In genomic region chr3L:7356386-7357117, dm6 we compare ENCODE assay signal across 3 fruit fly cellular contexts.
TF ChIP-seq lines count a peak whose summit lies in the region.

Gene CTCF, minus strand, starts transcription at chr3L:7356713.

TF ChIP-seq in whole organism, adult, 20 proteins besides CTCF, POLR2A, EP300 and RAD21 (continued from another document):
- TF ChIP-seq kay (GFP tag; lab: Kevin White, UChicago; ENCODE audit: borderline replicate concordance): no peak

TF ChIP-seq in whole organism, embryonic, 481 proteins besides CTCF, POLR2A, EP300 and RAD21 (continued from another document and continues in another):
- TF ChIP-seq CG5180 (GFP tag; optimal IDR thresholded peaks at IDR 0.05; lab: Kevin White, UChicago): no peak
- TF ChIP-seq pfk (GFP tag; optimal IDR thresholded peaks at IDR 0.05; lab: Kevin White, UChicago): peak; percentile 16
- TF ChIP-seq nom (GFP tag; optimal IDR thresholded peaks at IDR 0.05; lab: Kevin White, UChicago): no peak
- peak; percentile 43 for TF ChIP-seq NC2α (GFP tag; optimal IDR thresholded peaks at IDR 0.05; lab: Kevin White, UChicago)
- peak; percentile 41 for TF ChIP-seq D19A (tag; optimal IDR thresholded peaks at IDR 0.05; lab: Kevin White, UChicago)
- TF ChIP-seq Pdp1 (GFP tag; optimal IDR thresholded peaks at IDR 0.05; lab: Kevin White, UChicago): peak; percentile 33 to 36
- TF ChIP-seq sug (tag; optimal IDR thresholded peaks at IDR 0.05; lab: Kevin White, UChicago): peak; percentile 47
- peak; percentile 64 for TF ChIP-seq sd (tag; optimal IDR thresholded peaks at IDR 0.05; lab: Kevin White, UChicago)
- TF ChIP-seq Ets65A (GFP tag; lab: Kevin White, UChicago): peak; percentile 91
- TF ChIP-seq CG8290 (GFP tag; optimal IDR thresholded peaks at IDR 0.05; lab: Kevin White, UChicago): peak; percentile 59
- TF ChIP-seq CG8290 (tag; optimal IDR thresholded peaks at IDR 0.05; lab: Kevin White, UChicago): peak in 1 of 2 experiments; percentile 55
- TF ChIP-seq ase (GFP tag; IDR thresholded peaks at IDR 0.05; lab: Robert Waterston, UW): 0 out of 3 replicates have a peak, but pooled peaks have one; percentile 38
- TF ChIP-seq NK7.1 (GFP tag; optimal IDR thresholded peaks at IDR 0.05; lab: Kevin White, UChicago): peak; percentile 20
- TF ChIP-seq disco-r (GFP tag; optimal IDR thresholded peaks at IDR 0.05; lab: Kevin White, UChicago): no peak
- TF ChIP-seq Xrp1 (GFP tag; IDR thresholded peaks at IDR 0.05; lab: Robert Waterston, UW): peak; percentile 33
- TF ChIP-seq MESR4 (GFP tag; optimal IDR thresholded peaks at IDR 0.05; lab: Kevin White, UChicago): peak; percentile 76
- peak; percentile 31 for TF ChIP-seq az2 (GFP tag; optimal IDR thresholded peaks at IDR 0.05; lab: Kevin White, UChicago)
- peak; percentile 41 for TF ChIP-seq Dad (GFP tag; optimal IDR thresholded peaks at IDR 0.05; lab: Kevin White, UChicago)
- peak; percentile 83 for TF ChIP-seq Dll (GFP tag; IDR thresholded peaks at IDR 0.05; lab: Robert Waterston, UW; ENCODE audit: partially characterized antibody)
- 0 out of 2 replicates have a peak, but pooled peaks have one; percentile 6 for TF ChIP-seq CG3847 (GFP tag; IDR thresholded peaks at IDR 0.05; lab: Robert Waterston, UW)
- peak; percentile 21 for TF ChIP-seq repo (GFP tag; optimal IDR thresholded peaks at IDR 0.05; lab: Kevin White, UChicago)
- TF ChIP-seq Ets97D (GFP tag; optimal IDR thresholded peaks at IDR 0.05; lab: Kevin White, UChicago): peak; percentile 70
- no peak for TF ChIP-seq fu2 (GFP tag; optimal IDR thresholded peaks at IDR 0.05; lab: Kevin White, UChicago)
- peak; percentile 38 for TF ChIP-seq lbe (GFP tag; optimal IDR thresholded peaks at IDR 0.05; lab: Kevin White, UChicago)
- TF ChIP-seq CG17829 (tag; optimal IDR thresholded peaks at IDR 0.05; lab: Kevin White, UChicago): peak; percentile 72
- TF ChIP-seq luna (GFP tag; optimal IDR thresholded peaks at IDR 0.05; lab: Kevin White, UChicago): no peak
- no peak for TF ChIP-seq hth (optimal IDR thresholded peaks at IDR 0.05; lab: Kevin White, UChicago)
- TF ChIP-seq CG9727 (GFP tag; optimal IDR thresholded peaks at IDR 0.05; lab: Kevin White, UChicago): peak; percentile 55
- peak; percentile 37 for TF ChIP-seq CG13296 (GFP tag; optimal IDR thresholded peaks at IDR 0.05; lab: Kevin White, UChicago)
- peak; percentile 9 for TF ChIP-seq CG1792 (GFP tag; optimal IDR thresholded peaks at IDR 0.05; lab: Kevin White, UChicago)
- no peak for TF ChIP-seq sob (GFP tag; IDR thresholded peaks at IDR 0.05; lab: Robert Waterston, UW)
- peak; percentile 56 for TF ChIP-seq mirr (GFP tag; optimal IDR thresholded peaks at IDR 0.05; lab: Kevin White, UChicago)
- TF ChIP-seq Sox102F (GFP tag; optimal IDR thresholded peaks at IDR 0.05; lab: Kevin White, UChicago): peak; percentile 57
- peak; percentile 4 for TF ChIP-seq ind (GFP tag; optimal IDR thresholded peaks at IDR 0.05; lab: Kevin White, UChicago)
- TF ChIP-seq pum (GFP tag; optimal IDR thresholded peaks at IDR 0.05; lab: Kevin White, UChicago): peak; percentile 14
- peak; percentile 9 for TF ChIP-seq lab (GFP tag; optimal IDR thresholded peaks at IDR 0.05; lab: Kevin White, UChicago)
- no peak for TF ChIP-seq CG6765 (GFP tag; optimal IDR thresholded peaks at IDR 0.05; lab: Kevin White, UChicago)
- TF ChIP-seq Antp (GFP tag; optimal IDR thresholded peaks at IDR 0.05; lab: Kevin White, UChicago): peak; percentile 55
- no peak for TF ChIP-seq shn (GFP tag; optimal IDR thresholded peaks at IDR 0.05; lab: Kevin White, UChicago)
- peak; percentile 8 for TF ChIP-seq en (GFP tag; optimal IDR thresholded peaks at IDR 0.05; lab: Kevin White, UChicago)
- TF ChIP-seq CG4707 (GFP tag; optimal IDR thresholded peaks at IDR 0.05; lab: Kevin White, UChicago): no peak
- no peak for TF ChIP-seq sim (GFP tag; IDR thresholded peaks at IDR 0.05; lab: Robert Waterston, UW)
- peak; percentile 29 for TF ChIP-seq CG6654 (GFP tag; optimal IDR thresholded peaks at IDR 0.05; lab: Kevin White, UChicago)
- no peak for TF ChIP-seq Dip3 (GFP tag; optimal IDR thresholded peaks at IDR 0.05; lab: Kevin White, UChicago)
- peak; percentile 73 for TF ChIP-seq Max (GFP tag; optimal IDR thresholded peaks at IDR 0.05; lab: Kevin White, UChicago)
- TF ChIP-seq Jarid2 (GFP tag; optimal IDR thresholded peaks at IDR 0.05; lab: Kevin White, UChicago): no peak
- TF ChIP-seq CG2199 (GFP tag; IDR thresholded peaks at IDR 0.05; lab: Robert Waterston, UW): no peak
- peak; percentile 61 for TF ChIP-seq hbn (GFP tag; IDR thresholded peaks at IDR 0.05; lab: Robert Waterston, UW; ENCODE audit: partially characterized antibody)
- TF ChIP-seq Oli (tag; optimal IDR thresholded peaks at IDR 0.05; lab: Kevin White, UChicago): peak; percentile 32
- peak; percentile 40 for TF ChIP-seq CG10979 (tag; optimal IDR thresholded peaks at IDR 0.05; lab: Kevin White, UChicago)
- peak; percentile 28 for TF ChIP-seq PHDP (tag; optimal IDR thresholded peaks at IDR 0.05; lab: Kevin White, UChicago)
- TF ChIP-seq CG7556 (GFP tag; optimal IDR thresholded peaks at IDR 0.05; lab: Kevin White, UChicago): no peak
- TF ChIP-seq CG5953 (GFP tag; IDR thresholded peaks at IDR 0.05; lab: Robert Waterston, UW): no peak
- peak; percentile 42; the same call in 1 of the 2 replicates for TF ChIP-seq CG10366 (GFP tag; IDR thresholded peaks at IDR 0.05; lab: Robert Waterston, UW)
- peak; percentile 18 for TF ChIP-seq chn (GFP tag; optimal IDR thresholded peaks at IDR 0.05; lab: Kevin White, UChicago)
- peak; percentile 74 for TF ChIP-seq exex (tag; optimal IDR thresholded peaks at IDR 0.05; lab: Kevin White, UChicago)
- peak; percentile 52 for TF ChIP-seq CG2120 (GFP tag; optimal IDR thresholded peaks at IDR 0.05; lab: Kevin White, UChicago)
- no peak for TF ChIP-seq cad (GFP tag; optimal IDR thresholded peaks at IDR 0.05; lab: Kevin White, UChicago)
- peak; percentile 37 for TF ChIP-seq CG15269 (tag; optimal IDR thresholded peaks at IDR 0.05; lab: Kevin White, UChicago)
- TF ChIP-seq Myb (GFP tag; optimal IDR thresholded peaks at IDR 0.05; lab: Kevin White, UChicago): peak; percentile 60
- TF ChIP-seq NFAT (GFP tag; IDR thresholded peaks at IDR 0.05; lab: Robert Waterston, UW): peak; percentile 66
- TF ChIP-seq CG30020 (tag; optimal IDR thresholded peaks at IDR 0.05; lab: Kevin White, UChicago): peak; percentile 22
- peak; percentile 76 for TF ChIP-seq Dref (GFP tag; IDR thresholded peaks at IDR 0.05; lab: Robert Waterston, UW)
- peak; percentile 41 for TF ChIP-seq CG8944 (GFP tag; optimal IDR thresholded peaks at IDR 0.05; lab: Kevin White, UChicago)
- peak; percentile 100 for TF ChIP-seq phol (tag; optimal IDR thresholded peaks at IDR 0.05; lab: Kevin White, UChicago)
- peak; percentile 65 for TF ChIP-seq Nf-YC (tag; optimal IDR thresholded peaks at IDR 0.05; lab: Kevin White, UChicago)

TF ChIP-seq in whole organism, prepupa, 60 proteins besides CTCF, POLR2A, EP300 and RAD21 (continued from another document):
- TF ChIP-seq spab (GFP tag; optimal IDR thresholded peaks at IDR 0.05; lab: Kevin White, UChicago) (no peak), CG10669 (GFP tag; optimal IDR thresholded peaks at IDR 0.05; lab: Kevin White, UChicago) (no peak), CG3919 (GFP tag; optimal IDR thresholded peaks at IDR 0.05; lab: Kevin White, UChicago) (peak; percentile 44), Hr38 (GFP tag; optimal IDR thresholded peaks at IDR 0.05; lab: Kevin White, UChicago) (no peak), pdm3 (GFP tag; optimal IDR thresholded peaks at IDR 0.05; lab: Kevin White, UChicago) (no peak), CG3032 (tag; optimal IDR thresholded peaks at IDR 0.05; lab: Kevin White, UChicago) (peak; percentile 56), CG6808 (GFP tag; optimal IDR thresholded peaks at IDR 0.05; lab: Kevin White, UChicago) (no peak), Ets21C (GFP tag; optimal IDR thresholded peaks at IDR 0.05; lab: Kevin White, UChicago) (no peak), CG16779 (tag; optimal IDR thresholded peaks at IDR 0.05; lab: Kevin White, UChicago) (no peak), Smox (GFP tag; optimal IDR thresholded peaks at IDR 0.05; lab: Kevin White, UChicago) (no peak), Hr4 (GFP tag; optimal IDR thresholded peaks at IDR 0.05; lab: Kevin White, UChicago) (no peak), eg (GFP tag; IDR thresholded peaks at IDR 0.05; lab: Robert Waterston, UW) (no peak), Met (GFP tag; optimal IDR thresholded peaks at IDR 0.05; lab: Kevin White, UChicago) (no peak), CG10631 (GFP tag; optimal IDR thresholded peaks at IDR 0.05; lab: Kevin White, UChicago) (peak; percentile 1), ss (GFP tag; optimal IDR thresholded peaks at IDR 0.05; lab: Kevin White, UChicago) (peak in 1 of 2 experiments; percentile 1), lz (GFP tag; optimal IDR thresholded peaks at IDR 0.05; lab: Kevin White, UChicago) (peak; percentile 58), net (GFP tag; optimal IDR thresholded peaks at IDR 0.05; lab: Kevin White, UChicago) (peak; percentile 6), esn (GFP tag; optimal IDR thresholded peaks at IDR 0.05; lab: Kevin White, UChicago) (peak; percentile 67), fkh (GFP tag; optimal IDR thresholded peaks at IDR 0.05; lab: Kevin White, UChicago) (no peak), Sox15 (GFP tag; optimal IDR thresholded peaks at IDR 0.05; lab: Kevin White, UChicago) (no peak), CG8632 (GFP tag; optimal IDR thresholded peaks at IDR 0.05; lab: Kevin White, UChicago) (no peak), salr (GFP tag; optimal IDR thresholded peaks at IDR 0.05; lab: Kevin White, UChicago) (no peak), cyc (GFP tag; optimal IDR thresholded peaks at IDR 0.05; lab: Kevin White, UChicago) (peak; percentile 38), CG15336 (GFP tag; IDR thresholded peaks at IDR 0.05; lab: Robert Waterston, UW) (no peak), Eip78C (GFP tag; lab: Kevin White, UChicago) (peak; percentile 71), fd85E (GFP tag; optimal IDR thresholded peaks at IDR 0.05; lab: Kevin White, UChicago) (no peak), Eip93F (GFP tag; optimal IDR thresholded peaks at IDR 0.05; lab: Kevin White, UChicago) (no peak), CG34406 (GFP tag; optimal IDR thresholded peaks at IDR 0.05; lab: Kevin White, UChicago) (no peak), CG11762 (GFP tag; optimal IDR thresholded peaks at IDR 0.05; lab: Kevin White, UChicago; ENCODE audit: insufficient read depth) (no peak), fd59A (GFP tag; optimal IDR thresholded peaks at IDR 0.05; lab: Kevin White, UChicago) (no peak), CG1621 (tag; optimal IDR thresholded peaks at IDR 0.05; lab: Kevin White, UChicago) (peak; percentile 24), achi (GFP tag; optimal IDR thresholded peaks at IDR 0.05; lab: Kevin White, UChicago) (no peak)
TF ChIP-seq in whole organism, prepupa: peak in this region for 14.
